Fruit fly (Drosophila melanogaster) whole organism, prepupa: ENCODE measurements around the gene CG14609.

ENCODE experiments used
- Blimp-1 ChIP-seq: fragments of 200-800 bp; sonication (Bioruptor generic); optimal IDR thresholded peaks from 3 replicates; lab custom pipeline; 2017; ENCODE audit warnings: missing biosample characterization, missing genetic modification characterization, mild to moderate bottlenecking, moderate library complexity, missing genetic modification reagents
- CG10631 ChIP-seq: fragments of 200-800 bp; sonication (Bioruptor generic); optimal IDR thresholded peaks from 2 replicates; lab custom pipeline; 2016; ENCODE audit warnings: missing biosample characterization, missing genetic modification characterization
- CG11294 ChIP-seq: fragments of 200-800 bp; sonication (Bioruptor generic); IDR thresholded peaks from 2 replicates; pipeline ENCODE4 v1.3.6; 2022; ENCODE audit warnings: missing biosample characterization, missing genetic modification characterization
- CG11762 ChIP-seq: fragments of 200-800 bp; sonication (Bioruptor generic); optimal IDR thresholded peaks from 3 replicates; lab custom pipeline; 2016; ENCODE audit warnings: missing biosample characterization, missing genetic modification characterization; ENCODE audit not compliant: insufficient read depth
- CG11902 ChIP-seq: fragments of 200-800 bp; sonication (Bioruptor generic); optimal IDR thresholded peaks from 3 replicates; lab custom pipeline; 2016; ENCODE audit warnings: missing biosample characterization, missing genetic modification characterization
- CG1621 ChIP-seq: fragments of 200-800 bp; sonication (Bioruptor generic); optimal IDR thresholded peaks from 3 replicates; lab custom pipeline; 2018; ENCODE audit warnings: missing biosample characterization, mild to moderate bottlenecking, missing genetic modification characterization
- CG16779 ChIP-seq: fragments of 200-800 bp; sonication (Bioruptor generic); optimal IDR thresholded peaks from 3 replicates; lab custom pipeline; 2017; ENCODE audit warnings: missing biosample characterization, mild to moderate bottlenecking, missing genetic modification characterization
- CG31627 ChIP-seq: fragments of 200-800 bp; sonication (Bioruptor generic); optimal IDR thresholded peaks from 3 replicates; lab custom pipeline; 2016; ENCODE audit warnings: missing biosample characterization, missing genetic modification characterization
- CG34406 ChIP-seq: fragments of 200-800 bp; sonication (Bioruptor generic); optimal IDR thresholded peaks from 3 replicates; lab custom pipeline; 2016; ENCODE audit warnings: missing biosample characterization, missing genetic modification characterization
- CG3919 ChIP-seq: fragments of 200-800 bp; sonication (Bioruptor generic); optimal IDR thresholded peaks from 3 replicates; lab custom pipeline; 2016; ENCODE audit warnings: missing biosample characterization, missing genetic modification characterization
- CG6163 ChIP-seq: fragments of 200-800 bp; sonication (Bioruptor generic); IDR thresholded peaks from 3 replicates; pipeline ENCODE4 v1.3.6; 2022; ENCODE audit warnings: missing biosample characterization, missing genetic modification characterization
- CG6276 ChIP-seq: fragments of 200-800 bp; sonication (Bioruptor generic); optimal IDR thresholded peaks from 2 replicates; lab custom pipeline; 2017; ENCODE audit warnings: missing biosample characterization, mild to moderate bottlenecking, missing genetic modification characterization
- CG6792 ChIP-seq: fragments of 200-800 bp; sonication (Bioruptor generic); optimal IDR thresholded peaks from 3 replicates; lab custom pipeline; 2016; ENCODE audit warnings: missing biosample characterization, missing genetic modification characterization
- CG6808 ChIP-seq: fragments of 200-800 bp; sonication (Bioruptor generic); optimal IDR thresholded peaks from 3 replicates; lab custom pipeline; 2017; ENCODE audit warnings: missing biosample characterization, missing genetic modification characterization, mild to moderate bottlenecking, moderate library complexity, missing genetic modification reagents
- CG6854 ChIP-seq: fragments of 200-800 bp; sonication (Bioruptor generic); optimal IDR thresholded peaks from 2 replicates; lab custom pipeline; 2017; ENCODE audit warnings: missing biosample characterization, mild to moderate bottlenecking, missing genetic modification characterization
- CG8119 ChIP-seq: fragments of 200-800 bp; sonication (Bioruptor generic); IDR thresholded peaks from 3 replicates; pipeline ENCODE4 v1.3.6; 2022; ENCODE audit warnings: missing biosample characterization, missing genetic modification characterization
- CG8319 ChIP-seq: fragments of 200-800 bp; sonication (Bioruptor generic); optimal IDR thresholded peaks from 3 replicates; lab custom pipeline; 2016; ENCODE audit warnings: missing biosample characterization, missing genetic modification characterization
- CG8632 ChIP-seq: fragments of 200-800 bp; sonication (Bioruptor generic); optimal IDR thresholded peaks from 3 replicates; lab custom pipeline; 2016; ENCODE audit warnings: missing biosample characterization, missing genetic modification characterization
- Eip75B ChIP-seq: fragments of 200-800 bp; sonication (Bioruptor generic); optimal IDR thresholded peaks from 3 replicates; lab custom pipeline; 2016; ENCODE audit warnings: missing biosample characterization, missing genetic modification characterization
- Eip78C ChIP-seq: fragments of 200-800 bp; sonication (Bioruptor generic); peaks from one replicate; lab custom pipeline; 2016; ENCODE audit warnings: missing biosample characterization, missing genetic modification characterization
- Eip93F ChIP-seq: fragments of 200-800 bp; sonication (Bioruptor generic); optimal IDR thresholded peaks from 2 replicates; lab custom pipeline; 2016; ENCODE audit warnings: missing biosample characterization, mild to moderate bottlenecking, missing genetic modification characterization
- Ets21C ChIP-seq: fragments of 200-800 bp; sonication (Bioruptor generic); optimal IDR thresholded peaks from 3 replicates; lab custom pipeline; 2016; ENCODE audit warnings: missing biosample characterization, missing genetic modification characterization
- Ets96B ChIP-seq: fragments of 200-800 bp; optimal IDR thresholded peaks from 2 replicates; lab custom pipeline; 2019; ENCODE audit warnings: missing biosample characterization, mild to moderate bottlenecking, missing genetic modification characterization, moderate library complexity
- Gug ChIP-seq: fragments of 200-800 bp; sonication (Bioruptor generic); IDR thresholded peaks from 2 replicates; pipeline ENCODE4 v1.3.6; 2022; ENCODE audit warnings: missing biosample characterization, missing genetic modification characterization
- Hr38 ChIP-seq: sonication (Bioruptor generic); optimal IDR thresholded peaks from 2 replicates; lab custom pipeline; 2016; ENCODE audit warnings: missing biosample characterization, missing genetic modification characterization
- Hr39 ChIP-seq: fragments of 200-800 bp; sonication (Bioruptor generic); optimal IDR thresholded peaks from 2 replicates; lab custom pipeline; 2016; ENCODE audit warnings: missing biosample characterization, missing genetic modification characterization
- Met ChIP-seq: fragments of 200-800 bp; sonication (Bioruptor generic); optimal IDR thresholded peaks from 3 replicates; lab custom pipeline; 2016; ENCODE audit warnings: missing biosample characterization, missing genetic modification characterization
- OdsH ChIP-seq: fragments of 200-800 bp; sonication (Bioruptor generic); optimal IDR thresholded peaks from 3 replicates; lab custom pipeline; 2016; ENCODE audit warnings: missing biosample characterization, missing genetic modification characterization
- Smox ChIP-seq: fragments of 200-800 bp; sonication (Bioruptor generic); optimal IDR thresholded peaks from 3 replicates; lab custom pipeline; 2016; ENCODE audit warnings: missing biosample characterization, missing genetic modification characterization
- Sox102F ChIP-seq: fragments of 200-800 bp; sonication (Bioruptor generic); optimal IDR thresholded peaks from 2 replicates; lab custom pipeline; 2016; ENCODE audit warnings: missing biosample characterization, mild to moderate bottlenecking, missing genetic modification characterization
- Sox14 ChIP-seq: fragments of 200-800 bp; sonication (Bioruptor generic); optimal IDR thresholded peaks from 3 replicates; lab custom pipeline; 2016; ENCODE audit warnings: missing biosample characterization, missing genetic modification characterization
- Sox15 ChIP-seq: fragments of 200-800 bp; sonication (Bioruptor generic); optimal IDR thresholded peaks from 3 replicates; lab custom pipeline; 2016; ENCODE audit warnings: missing biosample characterization, missing genetic modification characterization
- achi ChIP-seq: fragments of 200-800 bp; sonication (Bioruptor generic); optimal IDR thresholded peaks from 3 replicates; lab custom pipeline; 2016; ENCODE audit warnings: missing biosample characterization, missing genetic modification characterization
- acj6 ChIP-seq: fragments of 200-800 bp; sonication (Bioruptor generic); optimal IDR thresholded peaks from 3 replicates; lab custom pipeline; 2016; ENCODE audit warnings: missing biosample characterization, missing genetic modification characterization
- cyc ChIP-seq: fragments of 200-800 bp; sonication (Bioruptor generic); optimal IDR thresholded peaks from 3 replicates; lab custom pipeline; 2016; ENCODE audit warnings: missing biosample characterization, missing genetic modification characterization
- dac ChIP-seq: fragments of 200-800 bp; sonication (Bioruptor generic); optimal IDR thresholded peaks from 2 replicates; lab custom pipeline; 2017; ENCODE audit warnings: missing biosample characterization, mild to moderate bottlenecking, missing genetic modification characterization
- dsx ChIP-seq: fragments of 200-800 bp; optimal IDR thresholded peaks from 3 replicates; lab custom pipeline; 2019; ENCODE audit warnings: missing biosample characterization, mild to moderate bottlenecking, missing genetic modification characterization, moderate library complexity; ENCODE audit not compliant: poor library complexity, severe bottlenecking
- eg ChIP-seq: fragments of 200-800 bp; sonication (Bioruptor generic); IDR thresholded peaks from 3 replicates; pipeline ENCODE4 v1.3.6; 2022; ENCODE audit warnings: missing biosample characterization, missing genetic modification characterization
- esn ChIP-seq: fragments of 200-800 bp; sonication (Bioruptor generic); optimal IDR thresholded peaks from 2 replicates; lab custom pipeline; 2016; ENCODE audit warnings: missing biosample characterization, mild to moderate bottlenecking, missing genetic modification characterization, moderate library complexity
- lz ChIP-seq: fragments of 200-800 bp; sonication (Bioruptor generic); optimal IDR thresholded peaks from 3 replicates; lab custom pipeline; 2016; ENCODE audit warnings: missing biosample characterization, missing genetic modification characterization
- net ChIP-seq: fragments of 200-800 bp; sonication (Bioruptor generic); optimal IDR thresholded peaks from 3 replicates; lab custom pipeline; 2016; ENCODE audit warnings: missing biosample characterization, missing genetic modification characterization
- pdm3 ChIP-seq: fragments of 200-800 bp; sonication (Bioruptor generic); optimal IDR thresholded peaks from 3 replicates; lab custom pipeline; 2016; ENCODE audit warnings: missing biosample characterization, missing genetic modification characterization
- salr ChIP-seq, 2 experiments: fragments of 200-800 bp; sonication (Bioruptor generic); optimal IDR thresholded peaks; 3 replicates each; lab custom pipeline; 2016 to 2018; ENCODE audit warnings: missing biosample characterization in 2 of 2, missing genetic modification characterization in 2 of 2, mild to moderate bottlenecking in 1 of 2
- spab ChIP-seq: fragments of 200-800 bp; sonication (Bioruptor generic); optimal IDR thresholded peaks from 2 replicates; lab custom pipeline; 2017; ENCODE audit warnings: missing biosample characterization, mild to moderate bottlenecking, missing genetic modification characterization, missing genetic modification reagents
- topi ChIP-seq: fragments of 200-800 bp; sonication (Bioruptor generic); optimal IDR thresholded peaks from 3 replicates; lab custom pipeline; 2016; ENCODE audit warnings: missing biosample characterization, missing genetic modification characterization

Gene CG14609

DNA sequence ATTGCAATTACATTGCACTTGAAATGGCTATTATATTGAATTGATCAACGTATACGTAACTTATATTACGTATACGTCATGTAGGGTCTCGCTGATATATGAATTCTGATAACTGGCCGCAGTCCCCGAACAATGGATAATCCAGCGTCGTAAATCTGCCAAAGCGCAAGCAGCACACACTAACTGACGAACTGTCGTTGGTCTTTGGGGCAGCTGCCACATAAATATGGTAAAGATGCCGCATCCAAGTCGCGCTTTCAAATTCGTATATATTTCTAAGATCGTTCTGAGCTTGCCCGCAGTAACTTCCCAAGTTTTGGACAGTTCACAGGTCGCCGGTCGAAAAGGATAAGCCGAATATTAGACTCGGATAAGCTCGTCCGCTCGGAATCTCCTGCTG, 40.7 kb downstream of the CG14609 start, which contains the start of gene CG14607:
Gene CG14607, plus strand, starts transcription at position 301 of the 400 bp plus-strand sequence.
- no peak for TF ChIP-seq CG8119 (GFP tag; lab: Robert Waterston, UW)
- TF ChIP-seq pdm3: no peak
- no peak for TF ChIP-seq CG34406 (GFP tag; lab: Kevin White, UChicago)
- TF ChIP-seq esn: no peak
- no peak for TF ChIP-seq OdsH (GFP tag; lab: Kevin White, UChicago)
- TF ChIP-seq Ets96B (tag; lab: Kevin White, UChicago): no peak
- no peak for TF ChIP-seq CG11902 (GFP tag; lab: Kevin White, UChicago)
- no peak for TF ChIP-seq Eip75B (GFP tag; lab: Kevin White, UChicago)
- TF ChIP-seq acj6 (GFP tag; lab: Kevin White, UChicago): no peak
- no peak for TF ChIP-seq Eip78C (GFP tag; lab: Kevin White, UChicago)

DNA sequence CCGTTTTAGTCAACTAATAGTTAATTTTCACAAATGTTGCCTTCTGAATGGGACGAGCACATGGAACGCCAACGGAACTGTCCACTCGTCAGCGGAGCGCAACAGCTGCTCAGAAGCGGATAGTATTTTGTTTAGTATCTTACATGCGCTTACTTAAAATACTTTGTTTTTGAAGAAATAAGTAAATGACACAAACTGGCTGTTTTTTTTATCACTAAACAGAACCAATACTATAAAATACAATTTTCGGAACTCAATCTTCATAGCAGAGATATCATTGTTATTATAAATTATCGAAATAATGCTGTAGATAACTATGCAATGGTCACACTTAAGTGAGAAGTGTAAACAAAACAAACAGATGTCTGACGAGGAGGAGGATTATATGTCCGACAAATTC, 46.1 kb downstream of the CG14609 start, which contains the start of the genes Noc3 and CG10053:
Gene Noc3, minus strand, starts transcription at position 81 of the 400 bp plus-strand sequence.
Gene CG10053, plus strand, starts transcription at position 202 of the 400 bp plus-strand sequence.
- TF ChIP-seq Ets96B (tag; lab: Kevin White, UChicago): no peak
- no peak for TF ChIP-seq CG6808 (GFP tag; lab: Kevin White, UChicago)
- TF ChIP-seq dac: no peak
- no peak for TF ChIP-seq esn
- TF ChIP-seq acj6 (GFP tag; lab: Kevin White, UChicago): no peak
- TF ChIP-seq Met (GFP tag; lab: Kevin White, UChicago): no peak
- TF ChIP-seq Sox14 (GFP tag; lab: Kevin White, UChicago): no peak
- no peak for TF ChIP-seq achi
- TF ChIP-seq CG6163: no peak
- TF ChIP-seq CG34406 (GFP tag; lab: Kevin White, UChicago): no peak
- no peak for TF ChIP-seq Eip93F
- no peak for TF ChIP-seq CG16779
- no peak for TF ChIP-seq Ets21C (GFP tag; lab: Kevin White, UChicago)
- no peak for TF ChIP-seq Blimp-1 (GFP tag; lab: Kevin White, UChicago)
- TF ChIP-seq CG31627 (GFP tag; lab: Kevin White, UChicago): no peak
- no peak for TF ChIP-seq CG8119 (GFP tag; lab: Robert Waterston, UW)
- no peak for TF ChIP-seq lz (GFP tag; lab: Kevin White, UChicago)
- TF ChIP-seq CG6276 (GFP tag; lab: Kevin White, UChicago): no peak

- peak; percentile 81 for TF ChIP-seq Ets21C (GFP tag; lab: Kevin White, UChicago)
- TF ChIP-seq Eip78C (GFP tag; lab: Kevin White, UChicago): peak; percentile 99
- peak; percentile 93 for TF ChIP-seq CG16779
- peak; percentile 98 for TF ChIP-seq CG6163
- TF ChIP-seq Blimp-1 (GFP tag; lab: Kevin White, UChicago): peak; percentile 79
- TF ChIP-seq Eip93F: peak; percentile 45
- peak; percentile 98 for TF ChIP-seq Ets96B (tag; lab: Kevin White, UChicago)
- TF ChIP-seq Sox102F (GFP tag; lab: Kevin White, UChicago): peak; percentile 90
- peak; percentile 91 for TF ChIP-seq CG1621 (tag; lab: Kevin White, UChicago)
- peak; percentile 79 for TF ChIP-seq dac
- peak; percentile 96 for TF ChIP-seq OdsH (GFP tag; lab: Kevin White, UChicago)
- peak; percentile 96 for TF ChIP-seq CG8632 (GFP tag; lab: Kevin White, UChicago)
- peak; percentile 96 for TF ChIP-seq CG3919 (GFP tag; lab: Kevin White, UChicago)
- peak; percentile 91 for TF ChIP-seq CG6792 (GFP tag; lab: Kevin White, UChicago)
- TF ChIP-seq Smox (GFP tag; lab: Kevin White, UChicago): peak; percentile 92
- peak; percentile 96 for TF ChIP-seq esn
- TF ChIP-seq CG8319 (GFP tag; lab: Kevin White, UChicago): peak; percentile 84
- peak; percentile 82 for TF ChIP-seq Hr39 (GFP tag; lab: Kevin White, UChicago)
- TF ChIP-seq CG11294 (GFP tag; lab: Robert Waterston, UW): peak; percentile 95
- TF ChIP-seq dsx (GFP tag; lab: Kevin White, UChicago): peak; percentile 96
- TF ChIP-seq achi: peak; percentile 94
- TF ChIP-seq Met (GFP tag; lab: Kevin White, UChicago): peak; percentile 92
- no peak for TF ChIP-seq CG6854
- TF ChIP-seq eg (GFP tag; lab: Robert Waterston, UW): peak; percentile 99
- TF ChIP-seq topi (GFP tag; lab: Kevin White, UChicago): peak; percentile 93
- peak; percentile 95 for TF ChIP-seq Gug (GFP tag; lab: Robert Waterston, UW)
- no peak for TF ChIP-seq Hr38 (GFP tag; lab: Kevin White, UChicago)
- peak in 1 of 2 experiments; percentile 80 for TF ChIP-seq salr (GFP tag; optimal IDR thresholded peaks at IDR 0.05; lab: Kevin White, UChicago)
- TF ChIP-seq Sox15 (GFP tag; lab: Kevin White, UChicago): peak; percentile 76
- peak; percentile 84 for TF ChIP-seq spab
- TF ChIP-seq CG10631 (GFP tag; lab: Kevin White, UChicago): peak; percentile 94
- TF ChIP-seq pdm3: peak; percentile 93
- TF ChIP-seq CG34406 (GFP tag; lab: Kevin White, UChicago): peak; percentile 96
- TF ChIP-seq CG11762 (GFP tag; lab: Kevin White, UChicago): peak; percentile 94
- TF ChIP-seq cyc (GFP tag; lab: Kevin White, UChicago): peak; percentile 86
- peak; percentile 94 for TF ChIP-seq net (GFP tag; lab: Kevin White, UChicago)
These were observed 48.7 kb downstream of the CG14609 start, which contains the start of the genes CG1227 and Dtwd2 for dm6 chr3R:7249460-7249859. Gene CG1227 (minus strand): TSS chr3R:7249738. Gene Dtwd2 (plus strand): TSS chr3R:7249795.
